Fruit fly (Drosophila melanogaster): ENCODE results near the gene CG11109.
A peak's percentile ranks its signal among the peaks of the same experiment; 100 is the strongest.

CG11109 gene

DNA sequence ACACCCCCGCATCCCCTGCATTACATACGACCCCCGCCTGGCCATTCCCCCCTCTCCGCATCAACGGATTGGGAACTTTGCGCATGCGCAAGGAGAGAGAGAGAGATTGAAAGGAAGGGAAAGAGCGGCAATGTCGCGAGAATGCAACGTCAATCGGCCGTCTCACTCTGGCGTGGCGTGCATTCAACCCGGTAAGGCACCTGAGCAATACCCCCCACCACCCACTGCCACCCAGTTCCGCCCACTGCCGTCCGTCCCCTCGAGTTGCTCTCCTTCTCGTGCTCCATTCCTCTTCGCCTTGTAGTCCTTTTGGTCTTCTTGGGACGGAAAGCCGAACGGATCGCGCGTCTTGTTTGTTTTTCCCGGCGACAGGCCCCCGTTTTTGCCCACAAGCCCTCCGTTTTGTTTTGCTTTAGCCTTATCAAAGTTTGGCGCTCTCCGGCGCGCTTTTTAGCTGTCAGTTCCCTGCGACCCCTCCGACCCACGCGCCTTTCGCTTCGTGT, 32.2 kb upstream of the CG11109 start (continued):
- no peak for TF ChIP-seq Sox100B (GFP tag; optimal IDR thresholded peaks at IDR 0.05)
- no peak for TF ChIP-seq nmo (GFP tag; optimal IDR thresholded peaks at IDR 0.05)
- no peak for TF ChIP-seq gem (tag; optimal IDR thresholded peaks at IDR 0.05)
- TF ChIP-seq mirr (GFP tag; optimal IDR thresholded peaks at IDR 0.05): no peak
- no peak for TF ChIP-seq Aef1 (GFP tag; IDR thresholded peaks at IDR 0.05)
- TF ChIP-seq pb (GFP tag; optimal IDR thresholded peaks at IDR 0.05): no peak
- no peak for TF ChIP-seq Ada2b (GFP tag; IDR thresholded peaks at IDR 0.05)
- TF ChIP-seq CG12236 (GFP tag; optimal IDR thresholded peaks at IDR 0.05): no peak
- no peak for TF ChIP-seq CG32767 (GFP tag; IDR thresholded peaks at IDR 0.05)
- TF ChIP-seq CG17802 (tag; optimal IDR thresholded peaks at IDR 0.05): no peak
- no peak for TF ChIP-seq CG4820 (GFP tag; optimal IDR thresholded peaks at IDR 0.05)
- no peak for TF ChIP-seq zf30C (GFP tag; optimal IDR thresholded peaks at IDR 0.05)
- TF ChIP-seq chinmo (GFP tag; IDR thresholded peaks at IDR 0.05; ENCODE audit: partially characterized antibody): 0 out of 4 replicates have a peak, but pooled peaks have one; percentile 67
- TF ChIP-seq CG6683 (GFP tag; optimal IDR thresholded peaks at IDR 0.05): no peak
- TF ChIP-seq ci (GFP tag; IDR thresholded peaks at IDR 0.05): 0 out of 3 replicates have a peak, but pooled peaks have one; percentile 24
- no peak for TF ChIP-seq vfl (GFP tag; optimal IDR thresholded peaks at IDR 0.05)
- no peak for TF ChIP-seq lilli (GFP tag; optimal IDR thresholded peaks at IDR 0.05)
- TF ChIP-seq GATAe (GFP tag; conservative IDR thresholded peaks at IDR 0.05): 0 out of 2 replicates have a peak, but pooled peaks have one; percentile 21
- no peak for TF ChIP-seq CG12769 (tag; optimal IDR thresholded peaks at IDR 0.05)
- no peak for TF ChIP-seq tx (GFP tag; optimal IDR thresholded peaks at IDR 0.05)
- TF ChIP-seq CG6175 (GFP tag; IDR thresholded peaks at IDR 0.05): no peak
- TF ChIP-seq sob (GFP tag; IDR thresholded peaks at IDR 0.05): no peak
- no peak for TF ChIP-seq Blimp-1 (GFP tag; optimal IDR thresholded peaks at IDR 0.05)
- no peak for TF ChIP-seq Usf (GFP tag; optimal IDR thresholded peaks at IDR 0.05)
- no peak for TF ChIP-seq CG9609 (GFP tag; optimal IDR thresholded peaks at IDR 0.05)
- TF ChIP-seq Sry-β (GFP tag; optimal IDR thresholded peaks at IDR 0.05): no peak
- TF ChIP-seq slou (GFP tag; optimal IDR thresholded peaks at IDR 0.05): no peak
- TF ChIP-seq CG17912 (GFP tag; optimal IDR thresholded peaks at IDR 0.05): no peak
- no peak for TF ChIP-seq CG2116 (GFP tag; optimal IDR thresholded peaks at IDR 0.05)
- TF ChIP-seq CG31388 (GFP tag; optimal IDR thresholded peaks at IDR 0.05): no peak
- no peak for TF ChIP-seq CG16813 (GFP tag; IDR thresholded peaks at IDR 0.05; ENCODE audit: partially characterized antibody)
- TF ChIP-seq sna (GFP tag; IDR thresholded peaks at IDR 0.05; ENCODE audit: partially characterized antibody): no peak
- no peak for TF ChIP-seq Hmr (GFP tag; optimal IDR thresholded peaks at IDR 0.05)
- no peak for TF ChIP-seq pnt (GFP tag; optimal IDR thresholded peaks at IDR 0.05)
- TF ChIP-seq Jarid2 (GFP tag; optimal IDR thresholded peaks at IDR 0.05): no peak
- no peak for TF ChIP-seq Pdp1 (GFP tag; optimal IDR thresholded peaks at IDR 0.05)
- TF ChIP-seq CG14667 (GFP tag; IDR thresholded peaks at IDR 0.05): no peak
- TF ChIP-seq tap (tag; optimal IDR thresholded peaks at IDR 0.05): no peak
- TF ChIP-seq CG34224 (GFP tag; IDR thresholded peaks at IDR 0.05; ENCODE audit: partially characterized antibody): no peak
- peak; percentile 86 for TF ChIP-seq nom (GFP tag; optimal IDR thresholded peaks at IDR 0.05)
- TF ChIP-seq NK7.1 (GFP tag; optimal IDR thresholded peaks at IDR 0.05): no peak
- TF ChIP-seq CG8924 (tag; optimal IDR thresholded peaks at IDR 0.05): no peak
- TF ChIP-seq CG3838 (GFP tag; optimal IDR thresholded peaks at IDR 0.05): no peak
- TF ChIP-seq CG17385 (GFP tag; optimal IDR thresholded peaks at IDR 0.05): no peak
- no peak for TF ChIP-seq Ssrp (tag; optimal IDR thresholded peaks at IDR 0.05)
- TF ChIP-seq CG10543 (GFP tag; optimal IDR thresholded peaks at IDR 0.05): no peak
- TF ChIP-seq Spps (tag; optimal IDR thresholded peaks at IDR 0.05): no peak
- TF ChIP-seq hb (GFP tag; IDR thresholded peaks at IDR 0.05; ENCODE audit: partially characterized antibody): no peak
- TF ChIP-seq Trl (optimal IDR thresholded peaks at IDR 0.05): peak; percentile 56 to 67
- TF ChIP-seq Trl (GFP tag; optimal IDR thresholded peaks at IDR 0.05): no peak
- no peak for TF ChIP-seq Sox102F (GFP tag; optimal IDR thresholded peaks at IDR 0.05)

Measured in whole organism, embryonic.